Fruit fly (Drosophila melanogaster) whole organism, wandering third instar larva: ENCODE data around the gene ninaB.

Experiments used
- Dfd ChIP-seq: fragments of >200 bp; optimal IDR thresholded peaks from 2 replicates; lab custom pipeline; 2017; ENCODE audit warnings: missing biosample characterization, missing genetic modification characterization
- GATAd ChIP-seq: sonication (Bioruptor generic); optimal IDR thresholded peaks from 2 replicates; lab custom pipeline; 2016; ENCODE audit warnings: missing biosample characterization, missing genetic modification characterization
- HLH106 ChIP-seq: fragments of 200-800 bp; optimal IDR thresholded peaks from 3 replicates; lab custom pipeline; 2019; ENCODE audit warnings: missing biosample characterization, mild to moderate bottlenecking, missing genetic modification characterization, moderate library complexity
- Jra ChIP-seq: sonication (Bioruptor generic); optimal IDR thresholded peaks from 2 replicates; lab custom pipeline; 2016; ENCODE audit warnings: missing biosample characterization, missing genetic modification characterization
- dmrt93B ChIP-seq: fragments of 200-800 bp; sonication (Bioruptor generic); optimal IDR thresholded peaks from 2 replicates; lab custom pipeline; 2018; ENCODE audit warnings: missing biosample characterization, mild to moderate bottlenecking, missing genetic modification characterization
- dsf ChIP-seq: sonication (Bioruptor generic); optimal IDR thresholded peaks from 2 replicates; lab custom pipeline; 2016; ENCODE audit warnings: missing biosample characterization, missing genetic modification characterization, borderline replicate concordance
- sage ChIP-seq: fragments of 200-800 bp; sonication (Bioruptor generic); optimal IDR thresholded peaks from 2 replicates; lab custom pipeline; 2016; ENCODE audit warnings: missing biosample characterization, mild to moderate bottlenecking, missing genetic modification characterization
- sv ChIP-seq: fragments of 200-800 bp; sonication (Bioruptor generic); optimal IDR thresholded peaks from 3 replicates; lab custom pipeline; 2016; ENCODE audit warnings: missing biosample characterization, missing genetic modification characterization

- TF ChIP-seq dsf (GFP tag; lab: Kevin White, UChicago) (no peak), HLH106 (no peak), dmrt93B (GFP tag; lab: Kevin White, UChicago) (no peak), sv (no peak), sage (GFP tag; lab: Kevin White, UChicago) (no peak), Jra (GFP tag; lab: Kevin White, UChicago) (no peak), GATAd (GFP tag; lab: Kevin White, UChicago) (no peak), Dfd (GFP tag; lab: Kevin White, UChicago) (no peak)
Observed at dm6 chr3R:13713984-13714532, 13.7 kb downstream of the ninaB start.
